Worm (Caenorhabditis elegans) whole organism, L4/young adult: ENCODE measurements around the gene sre-14.

ENCODE experiments used
- W03F9.2 ChIP-seq: fragments of 150-350 bp; optimal IDR thresholded peaks from 2 replicates; lab custom pipeline; 2014; ENCODE audit warnings: missing biosample characterization, missing genetic modification characterization
- dao-5 ChIP-seq: sonication (generic microtip); optimal IDR thresholded peaks from 2 replicates; lab custom pipeline; 2016; ENCODE audit warnings: missing genotype, missing genetic modification characterization, moderate library complexity, missing compliant biosample characterization
- him-1 ChIP-seq: sonication (generic microtip); optimal IDR thresholded peaks from 2 replicates; lab custom pipeline; 2016; ENCODE audit warnings: missing genotype, missing genetic modification reagents, missing genetic modification characterization, missing compliant biosample characterization

DNA sequence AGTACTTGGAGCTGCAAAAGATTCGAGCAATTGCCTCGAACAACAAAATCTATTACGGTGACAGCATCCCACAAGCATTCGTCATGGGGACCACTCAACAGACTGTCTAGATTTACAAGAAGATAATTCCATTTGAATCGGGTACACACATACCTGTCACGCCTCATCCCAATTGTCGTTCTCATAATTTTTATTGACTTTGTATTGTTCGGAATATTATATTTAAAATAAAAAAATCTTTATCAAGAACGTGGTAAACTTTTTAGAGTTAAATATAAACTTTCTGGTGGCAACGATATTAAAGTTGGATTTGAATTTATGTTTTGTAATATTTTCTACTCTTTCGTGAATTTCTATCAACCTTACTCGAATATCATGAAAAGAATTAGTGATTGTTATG is 27.9 kb upstream of the sre-14 start, which contains the start of gene C42C1.9:
- TF ChIP-seq W03F9.2 (tag; lab: Kevin White, UChicago) (no peak), him-1 (no peak), dao-5 (no peak)
